Worm (Caenorhabditis elegans) whole organism, mixed stage, embryonic: ENCODE results near the gene col-78.

ENCODE experiments used
- M03D4.4 ChIP-seq: sonication (generic microtip); optimal IDR thresholded peaks from 2 replicates; lab custom pipeline; 2017; ENCODE audit warnings: mild to moderate bottlenecking, missing genetic modification characterization, missing compliant biosample characterization
- bed-3 ChIP-seq: fragments of 200-800 bp; sonication (Bioruptor generic); optimal IDR thresholded peaks from 3 replicates; lab custom pipeline; 2018; ENCODE audit warnings: mild to moderate bottlenecking, missing genetic modification characterization, moderate library complexity, missing compliant biosample characterization
- blmp-1 ChIP-seq: fragments of 150-350 bp; optimal IDR thresholded peaks from 2 replicates; lab custom pipeline; 2014; ENCODE audit warnings: missing biosample characterization, missing genetic modification characterization
- ceh-39 ChIP-seq: fragments of 150-350 bp; optimal IDR thresholded peaks from 2 replicates; lab custom pipeline; 2014; ENCODE audit warnings: missing biosample characterization, missing genetic modification characterization
- ceh-43 ChIP-seq: fragments of 200-800 bp; sonication (Bioruptor generic); optimal IDR thresholded peaks from 2 replicates; lab custom pipeline; 2018; ENCODE audit warnings: mild to moderate bottlenecking, missing genetic modification characterization, moderate library complexity, missing compliant biosample characterization
- ceh-83 ChIP-seq: fragments of 200-800 bp; sonication (Bioruptor generic); optimal IDR thresholded peaks from 2 replicates; lab custom pipeline; 2018; ENCODE audit warnings: mild to moderate bottlenecking, missing genetic modification characterization, missing compliant biosample characterization
- ces-1 ChIP-seq: fragments of 150-350 bp; optimal IDR thresholded peaks from 2 replicates; lab custom pipeline; 2014; ENCODE audit warnings: missing biosample characterization, missing genetic modification reagents, missing genetic modification characterization
- cnd-1 ChIP-seq: fragments of 200-800 bp; sonication (Bioruptor generic); optimal IDR thresholded peaks from 2 replicates; lab custom pipeline; 2018; ENCODE audit warnings: mild to moderate bottlenecking, missing genetic modification characterization, missing compliant biosample characterization
- drap-1 ChIP-seq: fragments of 200-800 bp; sonication (Bioruptor generic); optimal IDR thresholded peaks from 3 replicates; lab custom pipeline; 2018; ENCODE audit warnings: mild to moderate bottlenecking, missing genetic modification characterization, missing compliant biosample characterization
- elt-1 ChIP-seq: sonication (generic microtip); optimal IDR thresholded peaks from 2 replicates; lab custom pipeline; 2017; ENCODE audit warnings: missing genetic modification characterization, mild to moderate bottlenecking, missing compliant biosample characterization, antibody characterized with exemption, moderate library complexity, borderline replicate concordance; ENCODE audit not compliant: insufficient read depth
- elt-3 ChIP-seq: fragments of 150-350 bp; optimal IDR thresholded peaks from 2 replicates; lab custom pipeline; 2014; ENCODE audit warnings: missing biosample characterization, missing genetic modification characterization
- flh-1 ChIP-seq: fragments of 200-800 bp; sonication (Bioruptor generic); optimal IDR thresholded peaks from 2 replicates; lab custom pipeline; 2018; ENCODE audit warnings: mild to moderate bottlenecking, missing genetic modification characterization, moderate library complexity, missing compliant biosample characterization
- ham-2 ChIP-seq: fragments of 200-800 bp; sonication (Bioruptor generic); optimal IDR thresholded peaks from 2 replicates; lab custom pipeline; 2018; ENCODE audit warnings: mild to moderate bottlenecking, missing genetic modification characterization, missing compliant biosample characterization
- hlh-1 ChIP-seq: fragments of 150-350 bp; optimal IDR thresholded peaks from 2 replicates; lab custom pipeline; 2014; ENCODE audit warnings: missing biosample characterization, missing genetic modification reagents, missing genetic modification characterization
- lin-13 ChIP-seq: fragments of 150-350 bp; optimal IDR thresholded peaks from 2 replicates; lab custom pipeline; 2014; ENCODE audit warnings: missing biosample characterization, missing genetic modification characterization
- lin-32 ChIP-seq: fragments of 200-800 bp; sonication (Bioruptor generic); optimal IDR thresholded peaks from 2 replicates; lab custom pipeline; 2018; ENCODE audit warnings: mild to moderate bottlenecking, missing genetic modification characterization, missing compliant biosample characterization
- lsy-2 ChIP-seq: fragments of 150-350 bp; optimal IDR thresholded peaks from 2 replicates; lab custom pipeline; 2014; ENCODE audit warnings: missing biosample characterization, missing genetic modification characterization
- mep-1 ChIP-seq: fragments of 150-350 bp; optimal IDR thresholded peaks from 2 replicates; lab custom pipeline; 2017; ENCODE audit warnings: missing biosample characterization, missing genetic modification reagents, missing genetic modification characterization, inconsistent platforms
- mls-2 ChIP-seq: sonication (generic microtip); optimal IDR thresholded peaks from 2 replicates; lab custom pipeline; 2016; ENCODE audit warnings: mild to moderate bottlenecking, missing genetic modification characterization, moderate library complexity, missing compliant biosample characterization
- nhr-12 ChIP-seq: fragments of 150-350 bp; optimal IDR thresholded peaks from 2 replicates; lab custom pipeline; 2014; ENCODE audit warnings: missing biosample characterization, missing genetic modification characterization
- nhr-237 ChIP-seq: fragments of 150-350 bp; optimal IDR thresholded peaks from 2 replicates; lab custom pipeline; 2014; ENCODE audit warnings: missing biosample characterization, missing genetic modification characterization
- nhr-28 ChIP-seq: fragments of 150-350 bp; optimal IDR thresholded peaks from 2 replicates; lab custom pipeline; 2014; ENCODE audit warnings: missing biosample characterization, missing genetic modification characterization
- nhr-76 ChIP-seq: sonication (generic microtip); optimal IDR thresholded peaks from 2 replicates; lab custom pipeline; 2017; ENCODE audit warnings: missing biosample characterization, missing genetic modification characterization
- sem-2 ChIP-seq: fragments of 200-800 bp; sonication (Bioruptor generic); optimal IDR thresholded peaks from 2 replicates; lab custom pipeline; 2018; ENCODE audit warnings: mild to moderate bottlenecking, missing genetic modification characterization, missing compliant biosample characterization
- snpc-4 ChIP-seq: fragments of 150-350 bp; optimal IDR thresholded peaks from 2 replicates; lab custom pipeline; 2014; ENCODE audit warnings: missing biosample characterization, missing genetic modification characterization
- tbx-8 ChIP-seq: fragments of 200-800 bp; sonication (Bioruptor generic); optimal IDR thresholded peaks from 2 replicates; lab custom pipeline; 2018; ENCODE audit warnings: mild to moderate bottlenecking, missing genetic modification characterization, moderate library complexity, missing compliant biosample characterization
- unc-120 ChIP-seq: sonication (generic microtip); optimal IDR thresholded peaks from 2 replicates; lab custom pipeline; 2017; ENCODE audit warnings: missing genetic modification characterization, missing compliant biosample characterization; ENCODE audit not compliant: poor library complexity, severe bottlenecking
- unc-39 ChIP-seq: fragments of 150-350 bp; optimal IDR thresholded peaks from 2 replicates; lab custom pipeline; 2014; ENCODE audit warnings: missing biosample characterization, missing genetic modification characterization
- unc-62 ChIP-seq: fragments of 150-350 bp; optimal IDR thresholded peaks from 2 replicates; lab custom pipeline; 2014; ENCODE audit warnings: missing biosample characterization, missing genetic modification reagents, missing genetic modification characterization
- zip-8 ChIP-seq: fragments of 150-350 bp; optimal IDR thresholded peaks from 2 replicates; lab custom pipeline; 2014; ENCODE audit warnings: missing biosample characterization, missing genetic modification characterization
- ztf-11 ChIP-seq: fragments of 150-350 bp; optimal IDR thresholded peaks from 2 replicates; lab custom pipeline; 2014; ENCODE audit warnings: missing biosample characterization, missing genetic modification characterization

Gene col-78

ce11 chrII:9189648-9190047 is 37.3 kb downstream of the col-78 start:
- TF ChIP-seq unc-120 (tag; lab: Kevin White, UChicago) (no peak), nhr-28 (tag; lab: Kevin White, UChicago) (no peak), mls-2 (tag; lab: Kevin White, UChicago) (no peak), M03D4.4 (no peak), ceh-83 (GFP tag; lab: Kevin White, UChicago) (no peak), cnd-1 (tag; lab: Kevin White, UChicago) (no peak), ceh-39 (tag; lab: Kevin White, UChicago) (no peak), nhr-237 (no peak), ces-1 (GFP tag; lab: Kevin White, UChicago) (no peak), lin-13 (no peak), nhr-76 (no peak), snpc-4 (tag; lab: Kevin White, UChicago) (no peak), hlh-1 (tag; lab: Kevin White, UChicago) (no peak)

ce11 chrII:9190513-9191099 is 38.3 kb downstream of the col-78 start:
- TF ChIP-seq nhr-12 (no peak), unc-120 (tag; lab: Kevin White, UChicago) (no peak), ztf-11 (tag; lab: Kevin White, UChicago) (no peak), mls-2 (tag; lab: Kevin White, UChicago) (no peak), mep-1 (tag; lab: Kevin White, UChicago) (no peak), lin-32 (GFP tag; lab: Kevin White, UChicago) (no peak), elt-1 (tag; lab: Kevin White, UChicago) (peak; percentile 71), unc-62 (GFP tag; lab: Kevin White, UChicago) (no peak), ceh-43 (GFP tag; lab: Kevin White, UChicago) (no peak), ham-2 (peak; percentile 31), zip-8 (tag; lab: Kevin White, UChicago) (no peak), blmp-1 (tag; lab: Kevin White, UChicago) (no peak)

- TF ChIP-seq snpc-4 (tag; lab: Kevin White, UChicago), result no peak
- TF ChIP-seq sem-2 (GFP tag; lab: Kevin White, UChicago), result no peak
- TF ChIP-seq cnd-1 (tag; lab: Kevin White, UChicago), result no peak
- no peak for TF ChIP-seq flh-1
- no peak for TF ChIP-seq zip-8 (tag; lab: Kevin White, UChicago)
Observed at ce11 chrII:9194195-9194594, 41.9 kb downstream of the col-78 start, which contains the start of gene twk-4. Gene twk-4, minus strand, starts transcription at chrII:9194295.

ce11 chrII:9196325-9196724 is 44.0 kb downstream of the col-78 start:
- no peak for TF ChIP-seq M03D4.4
- no peak for TF ChIP-seq ceh-83 (GFP tag; lab: Kevin White, UChicago)
- TF ChIP-seq nhr-237, result no peak
- no peak for TF ChIP-seq unc-39 (tag; lab: Kevin White, UChicago)
- no peak for TF ChIP-seq zip-8 (tag; lab: Kevin White, UChicago)
- no peak for TF ChIP-seq bed-3 (GFP tag; lab: Kevin White, UChicago)
- TF ChIP-seq ham-2, result no peak
- no peak for TF ChIP-seq cnd-1 (tag; lab: Kevin White, UChicago)
- no peak for TF ChIP-seq drap-1 (GFP tag; lab: Kevin White, UChicago)
- no peak for TF ChIP-seq nhr-12
- no peak for TF ChIP-seq mls-2 (tag; lab: Kevin White, UChicago)
- no peak for TF ChIP-seq hlh-1 (tag; lab: Kevin White, UChicago)
- TF ChIP-seq elt-1 (tag; lab: Kevin White, UChicago), result no peak
- no peak for TF ChIP-seq tbx-8 (GFP tag; lab: Kevin White, UChicago)
- no peak for TF ChIP-seq lin-32 (GFP tag; lab: Kevin White, UChicago)
- TF ChIP-seq lsy-2 (tag; lab: Kevin White, UChicago), result no peak
- TF ChIP-seq ztf-11 (tag; lab: Kevin White, UChicago), result no peak
- TF ChIP-seq mep-1 (tag; lab: Kevin White, UChicago), result no peak
- TF ChIP-seq, all 35 proteins: peak for 0

- no peak for TF ChIP-seq unc-39 (tag; lab: Kevin White, UChicago)
- TF ChIP-seq ceh-83 (GFP tag; lab: Kevin White, UChicago), result no peak
- TF ChIP-seq nhr-28 (tag; lab: Kevin White, UChicago), result no peak
- TF ChIP-seq elt-3 (tag; lab: Kevin White, UChicago), result no peak
- TF ChIP-seq ztf-11 (tag; lab: Kevin White, UChicago), result no peak
- TF ChIP-seq cnd-1 (tag; lab: Kevin White, UChicago), result no peak
- no peak for TF ChIP-seq ceh-39 (tag; lab: Kevin White, UChicago)
- no peak for TF ChIP-seq unc-120 (tag; lab: Kevin White, UChicago)
- TF ChIP-seq hlh-1 (tag; lab: Kevin White, UChicago), result no peak
Observed at ce11 chrII:9197212-9197611, 44.9 kb downstream of the col-78 start, which contains the start of gene let-23. Gene let-23, plus strand, starts transcription at chrII:9197512.
